Fruit fly (Drosophila melanogaster): Measurements from ENCODE around the gene CG34258.

- TF ChIP-seq pan (optimal IDR thresholded peaks at IDR 0.05) = no peak
- no peak for TF ChIP-seq psq (optimal IDR thresholded peaks at IDR 0.05)
These were observed 44.7 kb downstream of the CG34258 start for dm6 chr3L:19906780-19907705.

All from whole organism.